Worm (Caenorhabditis elegans): ENCODE results near the gene gsy-1.
A peak's percentile ranks its signal among the peaks of the same experiment; 100 is the strongest.

Gene gsy-1

DNA sequence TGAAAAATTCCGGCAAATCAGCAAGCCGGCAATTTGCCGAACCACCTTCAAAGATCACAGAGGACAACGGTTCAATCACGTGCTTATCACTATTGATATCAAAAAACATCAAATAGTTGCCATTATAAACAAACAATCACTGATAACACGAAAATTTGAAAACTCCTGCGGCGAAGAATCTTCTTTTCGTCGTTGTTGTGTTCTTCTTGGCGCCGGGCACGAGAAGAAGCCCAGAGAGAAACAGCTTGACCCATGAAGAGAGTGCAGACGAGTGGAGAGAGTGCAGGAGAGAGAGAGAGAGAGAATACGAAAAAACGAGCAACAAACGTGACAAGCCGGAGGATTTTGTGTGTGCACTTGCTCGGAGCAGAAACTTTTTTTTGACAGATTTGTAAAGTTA is 776 bp upstream of the gsy-1 start (continued):
- TF ChIP-seq swsn-7 (tag; optimal IDR thresholded peaks at IDR 0.05) (peak; percentile 14), ama-1 (optimal IDR thresholded peaks at IDR 0.05) (peak; percentile 17), lin-35 (GFP tag; optimal IDR thresholded peaks at IDR 0.05) (peak in 1 of 2 experiments; percentile 48), snu-23 (GFP tag; optimal IDR thresholded peaks at IDR 0.05) (peak; percentile 53), efl-1 (optimal IDR thresholded peaks at IDR 0.05) (peak; percentile 42 to 47), efl-1 (GFP tag; optimal IDR thresholded peaks at IDR 0.05 in 1 of 2) (peak; percentile 23 to 93), nhr-90 (tag; optimal IDR thresholded peaks at IDR 0.05; ENCODE audit: poor library complexity) (peak; percentile 39), blmp-1 (tag; optimal IDR thresholded peaks at IDR 0.05) (peak; percentile 18), mdl-1 (tag; optimal IDR thresholded peaks at IDR 0.05) (peak in 1 of 2 experiments; percentile 81), Y116A8C.19 (tag; optimal IDR thresholded peaks at IDR 0.05; ENCODE audit: borderline replicate concordance) (no peak), ceh-82 (tag; optimal IDR thresholded peaks at IDR 0.05) (peak in 1 of 3 experiments; percentile 43), zip-4 (GFP tag; optimal IDR thresholded peaks at IDR 0.05) (no peak), tlp-1 (tag; optimal IDR thresholded peaks at IDR 0.05) (no peak)

DNA sequence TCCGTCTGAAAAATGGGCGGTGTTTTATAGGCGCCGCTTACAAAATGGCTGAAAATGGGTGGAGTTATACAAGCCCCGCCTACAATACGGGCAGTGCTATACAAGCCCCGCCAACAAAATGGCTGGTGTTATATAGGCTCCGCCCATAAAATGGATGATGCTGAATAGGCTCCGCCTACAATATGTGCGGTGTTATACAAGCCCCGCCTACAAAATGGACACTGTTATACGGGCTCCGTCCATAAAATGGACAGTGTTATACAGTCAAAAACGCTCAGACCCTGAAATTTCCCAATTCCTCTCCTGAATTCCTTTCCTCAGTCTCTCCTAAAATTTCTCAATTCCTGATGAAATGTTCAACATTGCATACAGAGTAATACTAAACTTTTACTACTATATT is 11.8 kb downstream of the gsy-1 start:
- TF ChIP-seq aly-2 (tag; optimal IDR thresholded peaks at IDR 0.05): no peak
- no peak for TF ChIP-seq zip-4 (GFP tag; optimal IDR thresholded peaks at IDR 0.05)
- TF ChIP-seq unc-62 (GFP tag; optimal IDR thresholded peaks at IDR 0.05): no peak
- TF ChIP-seq ces-1 (GFP tag; optimal IDR thresholded peaks at IDR 0.05): no peak
- no peak for TF ChIP-seq nhr-237 (tag; optimal IDR thresholded peaks at IDR 0.05)
- no peak for TF ChIP-seq jun-1 (tag; optimal IDR thresholded peaks at IDR 0.05)
- TF ChIP-seq elt-2 (tag; optimal IDR thresholded peaks at IDR 0.05): no peak
- no peak for TF ChIP-seq xbp-1 (tag; optimal IDR thresholded peaks at IDR 0.05)
- TF ChIP-seq C34B4.2 (tag; optimal IDR thresholded peaks at IDR 0.05): no peak
- TF ChIP-seq snu-23 (GFP tag; optimal IDR thresholded peaks at IDR 0.05): no peak
- no peak for TF ChIP-seq nhr-11 (tag; optimal IDR thresholded peaks at IDR 0.05)
- TF ChIP-seq unc-130 (tag; optimal IDR thresholded peaks at IDR 0.05): no peak

DNA sequence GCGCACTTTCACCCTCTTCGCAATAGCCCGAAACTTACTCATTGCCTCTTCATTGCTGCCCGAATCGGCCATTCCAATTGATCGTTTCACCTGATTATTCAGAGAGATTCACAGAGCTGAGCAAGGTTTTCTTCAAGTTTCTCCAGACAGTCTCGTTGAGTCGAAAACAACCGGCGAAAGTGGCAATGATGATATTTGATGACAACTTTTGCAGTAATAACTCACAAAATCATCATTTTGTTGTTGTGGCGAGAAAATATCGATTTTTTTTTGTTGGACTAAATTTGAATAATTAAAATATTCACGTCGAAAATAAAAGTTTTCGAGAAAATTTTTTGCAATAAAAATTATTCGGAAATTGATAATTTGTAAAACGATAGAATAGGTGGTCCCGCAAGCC is 12.3 kb downstream of the gsy-1 start, which contains the start of gene snf-5:
Gene snf-5, minus strand, starts transcription at position 182 of the 400 bp plus-strand sequence.
- TF ChIP-seq lin-35 (GFP tag; optimal IDR thresholded peaks at IDR 0.05): no peak
- TF ChIP-seq efl-1 (optimal IDR thresholded peaks at IDR 0.05): no peak
- TF ChIP-seq efl-1 (GFP tag; optimal IDR thresholded peaks at IDR 0.05 in 1 of 2): peak in 1 of 2 experiments; percentile 90
- no peak for TF ChIP-seq unc-62 (GFP tag; optimal IDR thresholded peaks at IDR 0.05)

DNA sequence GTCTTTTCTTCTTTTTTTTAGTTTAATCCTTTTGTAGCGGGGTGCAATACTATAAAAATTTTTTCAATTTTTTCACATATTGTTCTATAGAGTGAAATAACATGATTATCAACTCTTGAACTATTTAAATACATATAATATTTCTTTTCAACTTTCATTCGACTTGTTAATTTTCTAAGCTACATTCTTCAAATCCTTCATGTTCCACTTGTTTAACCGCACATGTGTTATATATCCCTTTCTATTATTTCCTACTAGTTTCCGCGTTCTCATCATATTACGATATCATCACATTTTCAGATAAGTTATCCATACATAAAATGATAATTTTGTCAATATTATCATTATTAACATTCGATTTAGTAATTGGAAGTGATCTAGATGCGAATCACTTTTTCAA is 22.0 kb downstream of the gsy-1 start, which contains the start of gene Y46G5A.29:
Gene Y46G5A.29, plus strand, starts transcription at position 301 of the 400 bp plus-strand sequence.
- TF ChIP-seq unc-130 (tag; optimal IDR thresholded peaks at IDR 0.05): no peak

DNA sequence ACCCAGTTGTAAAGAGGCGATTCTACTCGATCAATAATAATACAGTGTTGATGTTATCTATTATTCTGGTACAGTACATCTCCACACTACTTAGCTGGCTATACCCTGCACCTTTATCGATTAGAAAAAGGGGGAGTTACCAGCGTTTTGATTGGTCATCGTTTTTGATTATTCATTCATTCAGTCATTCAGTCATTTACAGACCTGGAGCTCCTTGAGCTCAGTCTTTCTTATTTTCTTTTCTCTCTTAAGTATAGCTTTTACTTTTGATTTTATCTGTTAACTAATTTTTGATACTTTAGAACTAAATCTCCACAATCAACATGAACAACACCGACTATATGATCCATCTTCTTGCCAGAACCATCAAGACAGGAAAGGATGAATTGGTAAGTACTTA is 27.8 kb downstream of the gsy-1 start, which contains the start of gene Y46G5A.28:
Gene Y46G5A.28, plus strand, starts transcription at position 301 of the 400 bp plus-strand sequence.
- no peak for TF ChIP-seq sup-37 (GFP tag; optimal IDR thresholded peaks at IDR 0.05)
- no peak for TF ChIP-seq alr-1 (tag; optimal IDR thresholded peaks at IDR 0.05; ENCODE audit: borderline replicate concordance)
- TF ChIP-seq fos-1 (tag; optimal IDR thresholded peaks at IDR 0.05): no peak
- no peak for TF ChIP-seq lir-3 (tag; optimal IDR thresholded peaks at IDR 0.05; ENCODE audit: poor library complexity)
- no peak for TF ChIP-seq nhr-47 (tag; optimal IDR thresholded peaks at IDR 0.05)
- no peak for TF ChIP-seq nhr-76 (tag; optimal IDR thresholded peaks at IDR 0.05)
- TF ChIP-seq mef-2 (tag; optimal IDR thresholded peaks at IDR 0.05): no peak
- TF ChIP-seq swsn-7 (tag; optimal IDR thresholded peaks at IDR 0.05): no peak
- no peak for TF ChIP-seq pag-3 (tag; optimal IDR thresholded peaks at IDR 0.05; ENCODE audit: borderline replicate concordance, insufficient read depth)
- TF ChIP-seq pax-3 (tag; optimal IDR thresholded peaks at IDR 0.05): no peak
- no peak for TF ChIP-seq elt-3 (tag; optimal IDR thresholded peaks at IDR 0.05)
- TF ChIP-seq ets-5 (GFP tag; IDR thresholded peaks at IDR 0.05): no peak
- no peak for TF ChIP-seq skn-1 (tag; optimal IDR thresholded peaks at IDR 0.05)
- TF ChIP-seq nhr-11 (tag; optimal IDR thresholded peaks at IDR 0.05): no peak
- TF ChIP-seq snu-23 (GFP tag; optimal IDR thresholded peaks at IDR 0.05): no peak
- TF ChIP-seq efl-3 (GFP tag; optimal IDR thresholded peaks at IDR 0.05): no peak
- TF ChIP-seq hpl-2 (GFP tag; optimal IDR thresholded peaks at IDR 0.05): no peak
- TF ChIP-seq lin-15B (tag; optimal IDR thresholded peaks at IDR 0.05): no peak
- TF ChIP-seq zip-4 (GFP tag; optimal IDR thresholded peaks at IDR 0.05): no peak
